Worm (Caenorhabditis elegans): Measurements from ENCODE around the gene nrx-1.

ce11 chrV:10784011-10784410 lies 40.8 kb upstream of the nrx-1 start, which contains the start of gene D1054.8:
- TF ChIP-seq mdl-1 (tag; optimal IDR thresholded peaks at IDR 0.05) (no peak), lin-15B (tag; optimal IDR thresholded peaks at IDR 0.05) (no peak), snpc-4 (tag; optimal IDR thresholded peaks at IDR 0.05) (no peak), nhr-76 (tag; optimal IDR thresholded peaks at IDR 0.05) (no peak), sea-2 (GFP tag; optimal IDR thresholded peaks at IDR 0.05) (no peak), elt-3 (tag; optimal IDR thresholded peaks at IDR 0.05) (no peak), unc-62 (GFP tag; optimal IDR thresholded peaks at IDR 0.05) (no peak), elt-2 (tag; optimal IDR thresholded peaks at IDR 0.05) (no peak), ceh-82 (tag; optimal IDR thresholded peaks at IDR 0.05) (no peak), ama-1 (optimal IDR thresholded peaks at IDR 0.05) (no peak)
